Worm (Caenorhabditis elegans) whole organism, young adult: Measurements from ENCODE around the gene sws-1.

Experiments
- B0035.1 ChIP-seq: sonication (generic microtip); optimal IDR thresholded peaks from 2 replicates; lab custom pipeline; 2016; ENCODE audit warnings: missing genetic modification characterization, mild to moderate bottlenecking, missing compliant biosample characterization, missing genotype, missing genetic modification reagents
- B0336.3 ChIP-seq: fragments of 200-800 bp; sonication (Bioruptor generic); IDR thresholded peaks from 2 replicates; pipeline ENCODE4 v1.3.6; 2022; ENCODE audit warnings: missing genetic modification characterization, missing compliant biosample characterization
- D2030.7 ChIP-seq: fragments of 200-800 bp; sonication (Bioruptor generic); IDR thresholded peaks from 2 replicates; pipeline ENCODE4 v1.3.6; 2022; ENCODE audit warnings: missing genetic modification reagents, missing genetic modification characterization, missing compliant biosample characterization
- F33H1.4 ChIP-seq: fragments of 200-800 bp; sonication (Bioruptor generic); IDR thresholded peaks from 2 replicates; pipeline ENCODE4 v1.3.6; 2022; ENCODE audit warnings: missing genetic modification reagents, missing genetic modification characterization, missing compliant biosample characterization
- F55B11.4 ChIP-seq: sonication (generic microtip); optimal IDR thresholded peaks from 2 replicates; lab custom pipeline; 2016; ENCODE audit warnings: missing compliant biosample characterization, missing genetic modification characterization, borderline replicate concordance; ENCODE audit not compliant: insufficient read depth
- F57C9.4 ChIP-seq: sonication (generic microtip); optimal IDR thresholded peaks from 2 replicates; lab custom pipeline; 2017; ENCODE audit warnings: mild to moderate bottlenecking, missing genetic modification characterization, missing compliant biosample characterization
- T26A5.8 ChIP-seq: sonication (generic microtip); optimal IDR thresholded peaks from 2 replicates; lab custom pipeline; 2016; ENCODE audit warnings: missing genetic modification characterization, missing compliant biosample characterization
- Y53F4B.3 ChIP-seq: fragments of 200-800 bp; sonication (Bioruptor generic); IDR thresholded peaks from 2 replicates; pipeline ENCODE4 v1.3.6; 2022; ENCODE audit warnings: missing genetic modification reagents, missing genetic modification characterization, missing compliant biosample characterization
- atf-7 ChIP-seq: sonication (generic microtip); optimal IDR thresholded peaks from 2 replicates; lab custom pipeline; 2017; ENCODE audit warnings: mild to moderate bottlenecking, missing genetic modification characterization, missing compliant biosample characterization
- athp-1 ChIP-seq: sonication (generic microtip); optimal IDR thresholded peaks from 2 replicates; lab custom pipeline; 2017; ENCODE audit warnings: mild to moderate bottlenecking, missing genetic modification characterization, missing compliant biosample characterization
- attf-5 ChIP-seq: fragments of 200-800 bp; sonication (Bioruptor generic); optimal IDR thresholded peaks from 2 replicates; lab custom pipeline; 2018; ENCODE audit warnings: mild to moderate bottlenecking, missing genetic modification characterization, missing compliant biosample characterization
- bed-1 ChIP-seq: fragments of 200-800 bp; sonication (Bioruptor generic); IDR thresholded peaks from 2 replicates; pipeline ENCODE4 v1.3.6; 2022; ENCODE audit warnings: missing genetic modification reagents, missing genetic modification characterization, missing compliant biosample characterization
- bed-2 ChIP-seq: fragments of 200-800 bp; sonication (Bioruptor generic); IDR thresholded peaks from 2 replicates; pipeline ENCODE4 v1.3.6; 2022; ENCODE audit warnings: missing genetic modification reagents, missing genetic modification characterization, missing compliant biosample characterization
- cebp-1 ChIP-seq, 2 experiments: fragments of 200-800 bp in 1 of 2; sonication (Bioruptor generic) in 1 of 2; sonication (generic microtip) in 1 of 2; IDR thresholded peaks in 1 of 2; optimal IDR thresholded peaks in 1 of 2; 2 replicates each; pipeline versions ENCODE4 v1.3.6 to Lab custom; 2017 to 2022; ENCODE audit warnings: missing compliant biosample characterization in 2 of 2, missing genetic modification characterization in 2 of 2, mild to moderate bottlenecking in 1 of 2, missing genetic modification reagents in 1 of 2, moderate library complexity in 1 of 2
- cebp-2 ChIP-seq: fragments of 200-800 bp; sonication (Bioruptor generic); IDR thresholded peaks from 2 replicates; pipeline ENCODE4 v1.3.6; 2022; ENCODE audit warnings: missing genetic modification characterization, missing compliant biosample characterization
- ceh-100 ChIP-seq: fragments of 200-800 bp; sonication (Bioruptor generic); IDR thresholded peaks from 2 replicates; pipeline ENCODE4 v1.3.6; 2022; ENCODE audit warnings: missing genetic modification reagents, missing genetic modification characterization, missing compliant biosample characterization
- ceh-27 ChIP-seq: fragments of 200-800 bp; sonication (Bioruptor generic); optimal IDR thresholded peaks from 2 replicates; lab custom pipeline; 2018; ENCODE audit warnings: mild to moderate bottlenecking, missing genetic modification characterization, moderate library complexity, missing compliant biosample characterization
- ceh-40 ChIP-seq: fragments of 200-800 bp; sonication (Bioruptor generic); IDR thresholded peaks from 2 replicates; pipeline ENCODE4 v1.3.6; 2022; ENCODE audit warnings: missing genetic modification characterization, missing compliant biosample characterization
- ceh-79 ChIP-seq: sonication (generic microtip); optimal IDR thresholded peaks from 2 replicates; lab custom pipeline; 2017; ENCODE audit warnings: mild to moderate bottlenecking, missing genetic modification characterization, missing compliant biosample characterization
- ceh-91 ChIP-seq: fragments of 200-800 bp; sonication (Bioruptor generic); IDR thresholded peaks from 2 replicates; pipeline ENCODE4 v1.3.6; 2022; ENCODE audit warnings: missing genetic modification reagents, missing genetic modification characterization, missing compliant biosample characterization
- dpff-1 ChIP-seq: sonication (generic microtip); optimal IDR thresholded peaks from 2 replicates; lab custom pipeline; 2017; ENCODE audit warnings: mild to moderate bottlenecking, missing genetic modification characterization, missing compliant biosample characterization
- dpl-1 ChIP-seq: fragments of 150-350 bp; optimal IDR thresholded peaks from 2 replicates; lab custom pipeline; 2014; ENCODE audit warnings: missing biosample characterization, missing genetic modification reagents, missing genetic modification characterization
- efl-1 ChIP-seq: fragments of 150-350 bp; optimal IDR thresholded peaks from 2 replicates; lab custom pipeline; 2014; ENCODE audit warnings: missing biosample characterization, missing genetic modification reagents, missing genetic modification characterization
- hmg-1.2 ChIP-seq: fragments of 200-800 bp; sonication (Bioruptor generic); IDR thresholded peaks from 2 replicates; pipeline ENCODE4 v1.3.6; 2022; ENCODE audit warnings: missing genetic modification reagents, missing genetic modification characterization, missing compliant biosample characterization
- hsf-1 ChIP-seq: fragments of 200-800 bp; sonication (Bioruptor generic); IDR thresholded peaks from 2 replicates; pipeline ENCODE4 v1.3.6; 2022; ENCODE audit warnings: missing genetic modification reagents, missing genetic modification characterization, missing compliant biosample characterization
- lin-35 ChIP-seq, 3 experiments: fragments of 150-350 bp in 2 of 3; sonication (generic microtip) in 1 of 3; optimal IDR thresholded peaks; 2 replicates each; lab custom pipeline; 2014 to 2018; ENCODE audit warnings: missing biosample characterization in 3 of 3, missing genetic modification characterization in 3 of 3, missing genetic modification reagents in 3 of 3
- lin-54 ChIP-seq: fragments of 200-800 bp; sonication (Bioruptor generic); optimal IDR thresholded peaks from 2 replicates; lab custom pipeline; 2018; ENCODE audit warnings: mild to moderate bottlenecking, missing genetic modification characterization, missing compliant biosample characterization
- lir-1 ChIP-seq: fragments of 200-800 bp; sonication (Bioruptor generic); conservative IDR thresholded peaks from 2 replicates; pipeline ENCODE4 v1.3.6; 2022; ENCODE audit warnings: missing genetic modification reagents, missing genetic modification characterization, missing compliant biosample characterization
- madf-3 ChIP-seq: fragments of 200-800 bp; sonication (Bioruptor generic); IDR thresholded peaks from 2 replicates; pipeline ENCODE4 v1.3.6; 2022; ENCODE audit warnings: missing genetic modification reagents, missing genetic modification characterization, missing compliant biosample characterization
- madf-8 ChIP-seq: fragments of 200-800 bp; sonication (Bioruptor generic); conservative IDR thresholded peaks from 2 replicates; pipeline ENCODE4 v1.3.6; 2022; ENCODE audit warnings: missing genetic modification reagents, missing genetic modification characterization, missing compliant biosample characterization
- mes-4 ChIP-seq: sonication (generic microtip); optimal IDR thresholded peaks from 2 replicates; lab custom pipeline; 2016; ENCODE audit warnings: missing genotype, missing genetic modification characterization, missing compliant biosample characterization
- nfya-1 ChIP-seq: sonication (generic microtip); optimal IDR thresholded peaks from 2 replicates; lab custom pipeline; 2017; ENCODE audit warnings: antibody characterized with exemption, missing compliant biosample characterization, missing genetic modification characterization, borderline replicate concordance; ENCODE audit not compliant: insufficient read depth
- nfyb-1 ChIP-seq: fragments of 200-800 bp; sonication (Bioruptor generic); IDR thresholded peaks from 2 replicates; pipeline ENCODE4 v1.3.6; 2022; ENCODE audit warnings: missing genetic modification reagents, missing genetic modification characterization, missing compliant biosample characterization
- nhr-27 ChIP-seq: fragments of 200-800 bp; sonication (Bioruptor generic); optimal IDR thresholded peaks from 2 replicates; lab custom pipeline; 2018; ENCODE audit warnings: mild to moderate bottlenecking, missing genetic modification characterization, moderate library complexity, missing compliant biosample characterization
- rec-8 ChIP-seq, 2 experiments: sonication (generic microtip); optimal IDR thresholded peaks; 2 replicates each; lab custom pipeline; 2016; ENCODE audit warnings: mild to moderate bottlenecking in 2 of 2, missing genetic modification characterization in 2 of 2, missing genetic modification reagents in 2 of 2, missing genotype in 2 of 2, missing biosample characterization in 1 of 2, missing compliant biosample characterization in 1 of 2, moderate library complexity in 1 of 2
- rpc-1 ChIP-seq, 2 experiments: fragments of 150-350 bp in 1 of 2; sonication (generic microtip) in 1 of 2; optimal IDR thresholded peaks; 2 replicates each; lab custom pipeline; 2014 to 2018; ENCODE audit warnings: missing biosample characterization in 1 of 2, missing genetic modification characterization in 1 of 2, missing genetic modification reagents in 1 of 2, missing genotype in 1 of 2
- sdz-38 ChIP-seq: sonication (generic microtip); optimal IDR thresholded peaks from 2 replicates; lab custom pipeline; 2016; ENCODE audit warnings: missing genotype, missing genetic modification characterization, missing compliant biosample characterization
- sea-2 ChIP-seq: fragments of 200-800 bp; sonication (Bioruptor generic); IDR thresholded peaks from 2 replicates; pipeline ENCODE4 v1.3.6; 2022; ENCODE audit warnings: missing genetic modification characterization, missing compliant biosample characterization
- tbp1 ChIP-seq: fragments of 200-800 bp; sonication (Bioruptor generic); optimal IDR thresholded peaks from 2 replicates; lab custom pipeline; 2018; ENCODE audit warnings: mild to moderate bottlenecking, missing genetic modification characterization, missing compliant biosample characterization
- tbx-9 ChIP-seq: sonication (generic microtip); optimal IDR thresholded peaks from 2 replicates; lab custom pipeline; 2016; ENCODE audit warnings: borderline replicate concordance, missing genetic modification characterization, inconsistent platforms, missing compliant biosample characterization
- unc-62 ChIP-seq: fragments of 150-350 bp; optimal IDR thresholded peaks from 2 replicates; lab custom pipeline; 2014; ENCODE audit warnings: missing biosample characterization, missing genetic modification reagents, missing genetic modification characterization
- xnd-1 ChIP-seq: sonication (generic microtip); optimal IDR thresholded peaks from 2 replicates; lab custom pipeline; 2016; ENCODE audit warnings: missing genotype, missing genetic modification reagents, missing genetic modification characterization, missing compliant biosample characterization
- zfh-2 ChIP-seq: fragments of 200-800 bp; sonication (Bioruptor generic); conservative IDR thresholded peaks from 2 replicates; pipeline ENCODE4 v1.3.6; 2022; ENCODE audit warnings: missing genetic modification reagents, missing genetic modification characterization, missing compliant biosample characterization
- zim-3 ChIP-seq: sonication (generic microtip); optimal IDR thresholded peaks from 2 replicates; lab custom pipeline; 2017; ENCODE audit warnings: mild to moderate bottlenecking, missing genetic modification characterization, moderate library complexity, missing compliant biosample characterization
- ztf-18 ChIP-seq: sonication (generic microtip); optimal IDR thresholded peaks from 2 replicates; lab custom pipeline; 2016; ENCODE audit warnings: missing genotype, mild to moderate bottlenecking, missing genetic modification characterization, missing compliant biosample characterization
- ztf-26 ChIP-seq: sonication (generic microtip); optimal IDR thresholded peaks from 2 replicates; lab custom pipeline; 2017; ENCODE audit warnings: missing genetic modification characterization, missing compliant biosample characterization
- ztf-3 ChIP-seq: fragments of 200-800 bp; sonication (Bioruptor generic); optimal IDR thresholded peaks from 2 replicates; lab custom pipeline; 2018; ENCODE audit warnings: mild to moderate bottlenecking, missing genetic modification characterization, missing compliant biosample characterization

Gene sws-1

ce11 chrV:18980980-18981529, at the start of gene sws-1, which contains the start of gene mrps-35:
Gene sws-1, minus strand, starts transcription at chrV:18981479.
Gene mrps-35, plus strand, starts transcription at chrV:18981306.
- TF ChIP-seq attf-5: no peak
- 0 out of 2 replicates have a peak, but pooled peaks have one; percentile 54 for TF ChIP-seq nfyb-1 (GFP tag; lab: Robert Waterston, UW)
- no peak for TF ChIP-seq B0035.1 (tag; lab: Kevin White, UChicago)
- TF ChIP-seq cebp-2 (GFP tag; lab: Robert Waterston, UW): 0 out of 2 replicates have a peak, but pooled peaks have one; percentile 49
- no peak for TF ChIP-seq dpff-1 (tag; lab: Kevin White, UChicago)
- no peak for TF ChIP-seq xnd-1
- peak; percentile 23 for TF ChIP-seq atf-7 (tag; lab: Kevin White, UChicago)
- TF ChIP-seq ceh-40 (GFP tag; lab: Robert Waterston, UW): peak; percentile 61; the same call in 1 of the 2 replicates
- peak; percentile 60 for TF ChIP-seq efl-1
- no peak for TF ChIP-seq sdz-38 (tag; lab: Kevin White, UChicago)
- TF ChIP-seq T26A5.8 (tag; lab: Kevin White, UChicago): no peak
- TF ChIP-seq zim-3 (tag; lab: Kevin White, UChicago): no peak
- no peak for TF ChIP-seq cebp-1 (GFP tag; IDR thresholded peaks at IDR 0.05; lab: Robert Waterston, UW)
- no peak for TF ChIP-seq cebp-1 (tag; optimal IDR thresholded peaks at IDR 0.05; lab: Kevin White, UChicago)
- TF ChIP-seq mes-4: no peak
- no peak for TF ChIP-seq madf-3
- TF ChIP-seq lin-35 (GFP tag; optimal IDR thresholded peaks at IDR 0.05; lab: Kevin White, UChicago): peak in 2 of 3 experiments; percentile 25 to 72
- TF ChIP-seq hmg-1.2 (GFP tag; lab: Robert Waterston, UW): 0 out of 2 replicates have a peak, but pooled peaks have one; percentile 19
- TF ChIP-seq bed-1: no peak
- TF ChIP-seq tbx-9: no peak
- TF ChIP-seq Y53F4B.3 (GFP tag; lab: Robert Waterston, UW): no peak
- no peak for TF ChIP-seq ceh-79 (tag; lab: Kevin White, UChicago)
- no peak for TF ChIP-seq B0336.3 (GFP tag; lab: Robert Waterston, UW)
- 0 out of 2 replicates have a peak, but pooled peaks have one; percentile 42 for TF ChIP-seq hsf-1 (GFP tag; lab: Robert Waterston, UW)
- peak; percentile 34 for TF ChIP-seq tbp1
- peak; percentile 78; the same call in 1 of the 2 replicates for TF ChIP-seq bed-2 (GFP tag; lab: Robert Waterston, UW)
- TF ChIP-seq dpl-1 (GFP tag; lab: Kevin White, UChicago): peak; percentile 59
- 0 out of 2 replicates have a peak, but pooled peaks have one; percentile 33 for TF ChIP-seq madf-8 (GFP tag; lab: Robert Waterston, UW)
- no peak for TF ChIP-seq ztf-26 (tag; lab: Kevin White, UChicago)
- TF ChIP-seq unc-62 (GFP tag; lab: Kevin White, UChicago): no peak
- TF ChIP-seq ztf-3 (GFP tag; lab: Kevin White, UChicago): no peak
- TF ChIP-seq F55B11.4 (tag; lab: Kevin White, UChicago): no peak
- TF ChIP-seq zfh-2 (GFP tag; lab: Robert Waterston, UW): no peak
- TF ChIP-seq F57C9.4 (tag; lab: Kevin White, UChicago): peak; percentile 37
- no peak for TF ChIP-seq nfya-1 (tag; lab: Kevin White, UChicago)
- TF ChIP-seq sea-2 (GFP tag; lab: Robert Waterston, UW): 0 out of 2 replicates have a peak, but pooled peaks have one; percentile 16
- peak; percentile 14; the same call in 1 of the 2 replicates for TF ChIP-seq ceh-91 (GFP tag; lab: Robert Waterston, UW)
- no peak for TF ChIP-seq rpc-1 (optimal IDR thresholded peaks at IDR 0.05; lab: Kevin White, UChicago)
- TF ChIP-seq rpc-1 (tag; optimal IDR thresholded peaks at IDR 0.05; lab: Kevin White, UChicago): no peak
- TF ChIP-seq ceh-27: peak; percentile 70
- TF ChIP-seq F33H1.4 (GFP tag; lab: Robert Waterston, UW): peak; percentile 41; the same call in 1 of the 2 replicates
- peak; percentile 63 for TF ChIP-seq ztf-18
- TF ChIP-seq athp-1 (tag; lab: Kevin White, UChicago): peak; percentile 11
- peak; percentile 20; the same call in 1 of the 2 replicates for TF ChIP-seq lir-1 (GFP tag; lab: Robert Waterston, UW)
- TF ChIP-seq nhr-27 (tag; lab: Kevin White, UChicago): no peak
- TF ChIP-seq lin-54: peak; percentile 84
- peak; percentile 27; the same call in 1 of the 2 replicates for TF ChIP-seq ceh-100
- TF ChIP-seq rec-8 (tag; optimal IDR thresholded peaks at IDR 0.05; lab: Kevin White, UChicago): peak; percentile 11 to 71
- TF ChIP-seq D2030.7 (GFP tag; lab: Robert Waterston, UW): peak; percentile 68
